Fruit fly (Drosophila melanogaster): ENCODE measurements around the gene CG18754.

CG18754 gene

DNA sequence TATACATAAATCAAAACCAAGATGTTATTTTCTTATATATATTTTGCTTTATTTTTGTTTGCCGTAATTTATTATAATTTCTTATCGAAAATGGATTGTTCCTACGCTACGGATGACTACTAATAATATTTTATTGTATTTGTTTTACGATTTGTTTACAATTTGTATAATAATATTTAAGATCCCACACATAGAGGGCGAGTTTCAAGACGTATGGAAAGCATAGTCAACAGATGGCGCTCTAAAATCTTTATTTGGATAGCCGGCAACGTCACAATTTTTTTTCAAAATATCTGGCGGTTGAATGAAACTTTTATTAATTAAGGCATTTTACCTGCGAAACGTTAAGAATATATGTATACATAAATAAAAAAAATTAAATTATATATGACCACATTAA lies 38.1 kb downstream of the CG18754 start (continued):
- TF ChIP-seq sug (tag; optimal IDR thresholded peaks at IDR 0.05) (peak; percentile 66), CG1602 (GFP tag; optimal IDR thresholded peaks at IDR 0.05) (peak; percentile 32), Ets65A (GFP tag) (peak; percentile 91), CkIIα-i1 (GFP tag; IDR thresholded peaks at IDR 0.05) (no peak), HLH54F (GFP tag; optimal IDR thresholded peaks at IDR 0.05) (no peak), eve (GFP tag; optimal IDR thresholded peaks at IDR 0.05) (peak in 1 of 2 experiments; percentile 31), row (GFP tag; IDR thresholded peaks at IDR 0.05) (no peak), CoRest (tag; optimal IDR thresholded peaks at IDR 0.05) (peak; percentile 70), Jarid2 (GFP tag; optimal IDR thresholded peaks at IDR 0.05) (peak; percentile 1), CG7839 (tag; optimal IDR thresholded peaks at IDR 0.05) (peak; percentile 35), jigr1 (GFP tag; IDR thresholded peaks at IDR 0.05) (peak; percentile 48; the same call in 1 of the 3 replicates), CG8924 (tag; optimal IDR thresholded peaks at IDR 0.05) (peak; percentile 12), HmgD (GFP tag; optimal IDR thresholded peaks at IDR 0.05) (no peak), CG10366 (GFP tag; IDR thresholded peaks at IDR 0.05) (no peak), zen (tag; optimal IDR thresholded peaks at IDR 0.05) (peak; percentile 64), tap (tag; optimal IDR thresholded peaks at IDR 0.05) (peak; percentile 22), pros (GFP tag; optimal IDR thresholded peaks at IDR 0.05) (peak; percentile 80), Ada2b (GFP tag; IDR thresholded peaks at IDR 0.05) (no peak), phol (tag; optimal IDR thresholded peaks at IDR 0.05) (peak; percentile 15), Hr51 (GFP tag; optimal IDR thresholded peaks at IDR 0.05) (peak in 1 of 2 experiments; percentile 16), CG1603 (tag; optimal IDR thresholded peaks at IDR 0.05) (peak; percentile 47), CG30431 (GFP tag; optimal IDR thresholded peaks at IDR 0.05) (no peak), nom (GFP tag; optimal IDR thresholded peaks at IDR 0.05) (no peak), CG11247 (GFP tag; IDR thresholded peaks at IDR 0.05) (no peak), Rx (GFP tag; IDR thresholded peaks at IDR 0.05) (no peak), CG12744 (GFP tag; optimal IDR thresholded peaks at IDR 0.05) (no peak), CG10979 (tag; optimal IDR thresholded peaks at IDR 0.05) (peak; percentile 24), Fer2 (tag; optimal IDR thresholded peaks at IDR 0.05) (no peak), odd (GFP tag; optimal IDR thresholded peaks at IDR 0.05) (no peak), cg (GFP tag; optimal IDR thresholded peaks at IDR 0.05) (no peak), BEAF-32 (GFP tag; optimal IDR thresholded peaks at IDR 0.05) (peak; percentile 2), Nf-YC (tag; optimal IDR thresholded peaks at IDR 0.05) (peak; percentile 54), Hr3 (GFP tag; optimal IDR thresholded peaks at IDR 0.05) (peak; percentile 7), CG8290 (GFP tag; optimal IDR thresholded peaks at IDR 0.05) (peak; percentile 6), CG8290 (tag; optimal IDR thresholded peaks at IDR 0.05) (peak in 1 of 2 experiments; percentile 46), gem (tag; optimal IDR thresholded peaks at IDR 0.05) (peak; percentile 56), Asciz (GFP tag; optimal IDR thresholded peaks at IDR 0.05) (peak; percentile 2), CG5245 (GFP tag; optimal IDR thresholded peaks at IDR 0.05) (peak; percentile 36), Deaf1 (tag; optimal IDR thresholded peaks at IDR 0.05) (peak; percentile 0), Trl (optimal IDR thresholded peaks at IDR 0.05) (no peak), Trl (GFP tag; optimal IDR thresholded peaks at IDR 0.05) (peak; percentile 19), h (optimal IDR thresholded peaks at IDR 0.05) (no peak), CG3847 (GFP tag; IDR thresholded peaks at IDR 0.05) (peak; percentile 65), CG12155 (GFP tag; optimal IDR thresholded peaks at IDR 0.05) (peak; percentile 1), CG15514 (GFP tag; optimal IDR thresholded peaks at IDR 0.05) (peak; percentile 34), CG3995 (GFP tag; optimal IDR thresholded peaks at IDR 0.05) (peak; percentile 25), nmo (GFP tag; optimal IDR thresholded peaks at IDR 0.05) (peak; percentile 50), CG4424 (GFP tag; optimal IDR thresholded peaks at IDR 0.05) (peak; percentile 22), Bgb (GFP tag; IDR thresholded peaks at IDR 0.05; ENCODE audit: partially characterized antibody) (peak; percentile 42; the same call in 1 of the 2 replicates), CG18476 (GFP tag; optimal IDR thresholded peaks at IDR 0.05) (peak; percentile 11), CG12104 (GFP tag; optimal IDR thresholded peaks at IDR 0.05) (no peak), CG11085 (GFP tag; IDR thresholded peaks at IDR 0.05) (0 out of 2 replicates have a peak, but pooled peaks have one; percentile 11)
